Fruit fly (Drosophila melanogaster): Measurements from ENCODE around the gene PGRP-LD.

PGRP-LD gene

DNA sequence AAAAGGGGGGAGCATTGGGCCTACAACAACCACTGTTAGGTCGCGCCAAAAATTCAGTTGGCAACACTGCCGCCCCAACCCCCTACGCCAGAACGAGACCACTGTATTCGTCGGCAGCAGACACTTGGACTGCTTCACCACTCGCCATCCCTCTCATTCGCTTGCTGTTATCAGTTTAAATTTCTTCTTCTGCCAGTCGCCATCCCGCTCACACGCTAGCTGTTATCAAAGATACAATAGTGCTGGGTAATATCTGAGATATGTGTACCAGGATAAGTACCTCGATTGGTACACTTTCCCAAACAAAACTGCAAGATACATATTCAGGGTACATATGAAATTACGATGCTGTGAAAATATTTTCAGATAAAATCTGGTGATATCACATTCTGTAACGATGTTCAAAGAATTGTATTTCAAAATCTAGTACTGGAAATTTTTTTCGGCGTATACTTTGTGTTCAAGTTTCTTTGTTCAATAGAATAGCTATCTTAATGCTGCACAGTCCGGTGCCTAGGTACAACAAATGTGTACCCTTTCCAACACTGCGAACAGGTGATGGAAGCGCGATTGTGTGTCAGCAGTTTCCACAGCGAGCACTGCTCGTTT is 8.9 kb upstream of the PGRP-LD start:
- TF ChIP-seq CG17801 (GFP tag; optimal IDR thresholded peaks at IDR 0.05; ENCODE audit: partially characterized antibody) = peak; percentile 90

dm6 chr3L:5774782-5775181 is 5.1 kb upstream of the PGRP-LD start:
- TF ChIP-seq CG17801 (GFP tag; optimal IDR thresholded peaks at IDR 0.05; ENCODE audit: partially characterized antibody) = no peak

DNA sequence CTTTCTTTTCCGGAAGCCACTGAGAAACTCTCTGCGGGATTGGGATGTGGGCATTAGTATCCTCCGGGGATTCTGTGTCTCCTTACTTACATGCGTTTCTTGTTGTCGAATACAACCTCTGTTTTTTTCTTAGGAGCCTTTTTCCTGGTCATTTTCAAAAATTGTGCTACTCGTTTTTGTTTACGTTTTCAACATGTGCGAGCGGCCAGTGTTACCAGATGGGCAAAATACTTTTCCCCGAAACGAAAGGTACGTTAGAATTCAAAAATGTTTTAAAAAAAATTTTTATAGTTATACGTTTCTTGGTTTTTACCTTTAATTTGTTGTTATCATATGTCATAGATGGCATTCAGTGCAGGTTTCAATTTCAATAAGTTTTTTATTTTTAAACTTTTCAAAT is 2.7 kb upstream of the PGRP-LD start, which contains the start of gene vito:
TSS of gene vito (minus strand) at position 220 of the 400 bp plus-strand sequence.
- no peak for TF ChIP-seq CG17801 (GFP tag; optimal IDR thresholded peaks at IDR 0.05; ENCODE audit: partially characterized antibody)

dm6 chr3L:5785237-5786062 is 5.6 kb downstream of the PGRP-LD start:
- no peak for TF ChIP-seq CG17801 (GFP tag; optimal IDR thresholded peaks at IDR 0.05; ENCODE audit: partially characterized antibody)

DNA sequence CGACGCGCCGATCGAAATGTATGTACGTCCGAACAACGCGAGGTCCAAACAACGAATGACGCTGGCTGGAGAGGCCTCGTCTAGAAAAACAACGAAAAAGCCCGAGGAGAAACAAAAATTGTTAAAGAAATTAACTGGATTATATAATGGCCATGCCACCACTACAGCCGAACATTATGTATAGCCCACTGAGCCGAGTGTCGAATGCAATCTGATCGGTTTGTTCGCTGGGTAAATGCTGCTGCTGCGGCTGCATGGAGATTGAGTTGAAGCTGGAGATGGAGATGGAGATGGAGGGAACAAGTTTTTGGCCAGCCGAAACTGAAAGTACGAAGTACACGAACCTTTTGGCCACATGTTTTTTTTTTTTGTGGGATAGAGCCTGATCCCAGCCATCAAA is 6.8 kb downstream of the PGRP-LD start, which contains the start of gene Cralbp:
TSS of gene Cralbp (minus strand) at position 115 of the 400 bp plus-strand sequence.
- TF ChIP-seq CG17801 (GFP tag; optimal IDR thresholded peaks at IDR 0.05; ENCODE audit: partially characterized antibody) = no peak

dm6 chr3L:5787476-5787875 is 7.6 kb downstream of the PGRP-LD start:
- TF ChIP-seq CG17801 (GFP tag; optimal IDR thresholded peaks at IDR 0.05; ENCODE audit: partially characterized antibody) = no peak

dm6 chr3L:5788823-5789222 is 9.0 kb downstream of the PGRP-LD start:
- TF ChIP-seq CG17801 (GFP tag; optimal IDR thresholded peaks at IDR 0.05; ENCODE audit: partially characterized antibody) = no peak

- peak; percentile 32 for TF ChIP-seq CG17801 (GFP tag; optimal IDR thresholded peaks at IDR 0.05; ENCODE audit: partially characterized antibody)
Observed at dm6 chr3L:5789663-5790062, 9.8 kb downstream of the PGRP-LD start.

- TF ChIP-seq CG17801 (GFP tag; optimal IDR thresholded peaks at IDR 0.05; ENCODE audit: partially characterized antibody) = no peak
Observed at dm6 chr3L:5793967-5794366, 14.1 kb downstream of the PGRP-LD start, which contains the start of gene Bre1. TSS of gene Bre1 (minus strand) at chr3L:5794192.

DNA sequence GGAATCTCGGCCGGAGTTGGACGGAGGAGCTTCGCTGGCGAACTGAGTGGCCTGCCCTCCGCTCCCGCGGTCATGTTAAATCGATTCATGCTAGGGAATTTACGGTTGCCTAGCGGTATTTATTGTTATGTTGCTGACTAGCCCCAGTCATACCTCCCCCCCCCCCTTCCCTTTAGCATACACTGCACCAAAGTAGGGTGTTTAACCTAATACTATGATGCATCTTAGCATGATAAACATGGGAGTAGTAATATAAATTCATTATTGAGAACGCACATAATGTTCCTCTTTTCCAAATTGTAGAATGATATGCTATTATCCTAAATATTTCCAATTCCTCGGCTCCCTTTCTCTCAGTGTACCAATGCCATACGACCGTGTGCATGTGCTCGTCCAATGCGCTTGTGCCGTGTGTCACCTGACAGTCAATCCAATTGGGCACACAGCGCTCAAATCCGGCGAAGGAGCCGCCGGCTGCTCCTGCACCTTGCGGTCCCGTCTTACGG is 16.7 kb downstream of the PGRP-LD start, which contains the start of gene Tektin-C:
TSS of gene Tektin-C (minus strand) at position 51 of the 506 bp plus-strand sequence.
- no peak for TF ChIP-seq CG17801 (GFP tag; optimal IDR thresholded peaks at IDR 0.05; ENCODE audit: partially characterized antibody)

DNA sequence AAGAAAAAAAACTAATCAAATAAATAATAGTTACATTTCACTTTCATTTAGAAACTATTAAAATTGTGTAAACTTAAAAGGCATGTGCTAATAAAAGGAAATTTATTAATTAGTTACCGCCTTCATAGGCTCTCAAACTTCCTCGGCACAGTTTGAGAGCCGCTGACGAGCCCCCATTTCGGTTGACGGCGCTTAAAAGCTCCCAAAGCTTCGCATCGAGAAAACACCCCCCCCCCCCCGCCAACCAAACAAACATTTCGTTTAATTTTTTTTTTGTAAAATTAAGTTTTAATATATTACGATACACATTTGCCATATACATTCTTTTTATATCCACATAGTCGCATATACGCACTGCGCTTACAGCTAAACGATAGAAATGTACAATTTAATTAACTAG is 17.4 kb downstream of the PGRP-LD start:
- no peak for TF ChIP-seq CG17801 (GFP tag; optimal IDR thresholded peaks at IDR 0.05; ENCODE audit: partially characterized antibody)

- TF ChIP-seq CG17801 (GFP tag; optimal IDR thresholded peaks at IDR 0.05; ENCODE audit: partially characterized antibody) = no peak
Observed at dm6 chr3L:5802063-5802531, 22.2 kb downstream of the PGRP-LD start.

dm6 chr3L:5802733-5803132 is 22.9 kb downstream of the PGRP-LD start, which contains the start of gene CG42272:
TSS of gene CG42272 (plus strand) at chr3L:5803033.
- no peak for TF ChIP-seq CG17801 (GFP tag; optimal IDR thresholded peaks at IDR 0.05; ENCODE audit: partially characterized antibody)

DNA sequence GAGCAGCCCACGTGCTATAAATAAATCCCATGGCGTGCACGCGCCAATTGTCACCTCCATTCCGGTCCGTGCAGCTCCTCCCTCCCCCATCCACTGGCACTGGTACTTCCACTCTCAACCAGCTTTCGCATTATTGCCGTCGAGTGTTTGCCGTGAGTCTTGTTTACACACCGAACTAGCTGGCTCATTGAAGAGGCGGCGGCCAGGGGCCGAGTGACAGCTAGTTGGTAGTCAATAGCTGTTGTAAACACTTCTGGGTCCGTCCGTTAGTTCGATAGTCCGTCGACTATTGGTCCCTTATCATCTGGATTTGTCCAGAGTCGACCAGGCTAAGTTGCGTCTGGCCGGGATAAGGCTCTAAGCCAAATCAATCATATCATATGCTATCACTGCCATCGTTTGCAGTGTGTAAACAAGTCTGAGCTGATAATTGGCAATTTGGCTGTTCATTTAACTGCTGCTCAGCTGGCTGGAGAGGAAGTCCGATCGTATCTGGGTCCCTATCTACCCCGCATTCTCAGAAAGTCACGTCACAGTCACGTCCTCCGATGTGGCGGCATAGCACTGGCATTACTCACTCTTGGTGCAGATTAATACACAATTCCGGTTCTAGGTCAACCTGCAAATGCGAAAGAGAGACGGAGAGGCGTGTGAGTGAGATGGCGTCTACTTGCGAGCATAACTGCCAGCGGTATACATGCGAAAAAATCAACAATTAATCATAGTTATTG is 27.7 kb downstream of the PGRP-LD start:
- no peak for TF ChIP-seq CG17801 (GFP tag; optimal IDR thresholded peaks at IDR 0.05; ENCODE audit: partially characterized antibody)

DNA sequence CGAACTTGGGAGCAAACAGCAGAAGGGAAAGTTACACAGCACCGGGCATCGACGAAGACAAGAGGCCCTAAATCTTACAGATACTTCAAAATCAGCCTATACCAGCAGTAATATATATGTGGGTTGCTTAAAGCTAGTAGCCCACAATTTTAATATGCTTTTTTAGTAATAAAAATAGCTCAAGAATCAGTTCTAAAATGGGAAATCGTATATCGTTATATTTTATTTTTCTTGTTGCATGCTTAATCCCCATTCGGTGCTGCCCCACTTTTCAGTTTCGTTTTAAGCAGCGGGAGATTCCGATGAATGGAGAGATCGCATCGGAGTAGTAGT is 28.2 kb downstream of the PGRP-LD start:
- TF ChIP-seq CG17801 (GFP tag; optimal IDR thresholded peaks at IDR 0.05; ENCODE audit: partially characterized antibody) = no peak
